Fruit fly (Drosophila melanogaster) whole organism, embryonic: Measurements from ENCODE around the gene Pgm1.

Source experiments
- Bdp1 ChIP-seq: fragments of 200-800 bp; sonication (Bioruptor generic); optimal IDR thresholded peaks from 3 replicates; lab custom pipeline; 2016; ENCODE audit warnings: missing biosample characterization, missing genetic modification characterization
- CG11504 ChIP-seq: fragments of 200-800 bp; sonication (Bioruptor generic); optimal IDR thresholded peaks from 3 replicates; lab custom pipeline; 2019; ENCODE audit warnings: missing biosample characterization, mild to moderate bottlenecking, missing genetic modification characterization, moderate library complexity
- CG1233 ChIP-seq: fragments of 200-800 bp; sonication (Bioruptor generic); optimal IDR thresholded peaks from 4 replicates; lab custom pipeline; 2018; ENCODE audit warnings: missing biosample characterization, mild to moderate bottlenecking, missing genetic modification characterization
- CG13287 ChIP-seq: fragments of 200-800 bp; sonication (Bioruptor generic); IDR thresholded peaks from 2 replicates; pipeline ENCODE4 v1.3.6; 2022; ENCODE audit warnings: missing biosample characterization, missing genetic modification characterization; ENCODE audit not compliant: partially characterized antibody
- CG15269 ChIP-seq: fragments of 200-800 bp; sonication (Bioruptor generic); optimal IDR thresholded peaks from 2 replicates; lab custom pipeline; 2018; ENCODE audit warnings: missing biosample characterization, mild to moderate bottlenecking, missing genetic modification characterization, moderate library complexity
- CG15479 ChIP-seq: fragments of 200-800 bp; sonication (Bioruptor generic); optimal IDR thresholded peaks from 3 replicates; lab custom pipeline; 2019; ENCODE audit warnings: missing biosample characterization, mild to moderate bottlenecking, missing genetic modification characterization, moderate library complexity
- CG1602 ChIP-seq: fragments of 200-800 bp; sonication (Bioruptor generic); optimal IDR thresholded peaks from 3 replicates; lab custom pipeline; 2016; ENCODE audit warnings: missing biosample characterization, missing genetic modification characterization
- CG17186 ChIP-seq: fragments of 200-800 bp; sonication (Bioruptor generic); optimal IDR thresholded peaks from 3 replicates; lab custom pipeline; 2017; ENCODE audit warnings: missing biosample characterization, missing genetic modification reagents, missing genetic modification characterization
- CG17359 ChIP-seq: fragments of 200-800 bp; sonication (Bioruptor generic); optimal IDR thresholded peaks from 3 replicates; lab custom pipeline; 2018; ENCODE audit warnings: missing biosample characterization, mild to moderate bottlenecking, missing genetic modification characterization, moderate library complexity
- CG17385 ChIP-seq: fragments of 200-800 bp; sonication (Bioruptor generic); optimal IDR thresholded peaks from 3 replicates; lab custom pipeline; 2018; ENCODE audit warnings: missing biosample characterization, mild to moderate bottlenecking, missing genetic modification characterization
- CG17568 ChIP-seq: fragments of 200-800 bp; sonication (Bioruptor generic); optimal IDR thresholded peaks from 2 replicates; lab custom pipeline; 2018; ENCODE audit warnings: missing biosample characterization, mild to moderate bottlenecking, missing genetic modification characterization, moderate library complexity
- CG18262 ChIP-seq: fragments of 200-800 bp; optimal IDR thresholded peaks from 3 replicates; lab custom pipeline; 2019; ENCODE audit warnings: missing biosample characterization, mild to moderate bottlenecking, missing genetic modification characterization, moderate library complexity
- CG18599 ChIP-seq: fragments of 200-800 bp; sonication (Bioruptor generic); optimal IDR thresholded peaks from 3 replicates; lab custom pipeline; 2017; ENCODE audit warnings: missing biosample characterization, missing genetic modification characterization, mild to moderate bottlenecking, moderate library complexity, missing genetic modification reagents
- CG18764 ChIP-seq: fragments of 200-800 bp; sonication (Bioruptor generic); optimal IDR thresholded peaks from 3 replicates; lab custom pipeline; 2016; ENCODE audit warnings: missing biosample characterization, missing genetic modification characterization
- CG2678 ChIP-seq: fragments of 200-800 bp; sonication (Bioruptor generic); optimal IDR thresholded peaks from 3 replicates; lab custom pipeline; 2019; ENCODE audit warnings: missing biosample characterization, mild to moderate bottlenecking, missing genetic modification characterization, moderate library complexity
- CG2712 ChIP-seq: fragments of 200-800 bp; optimal IDR thresholded peaks from 3 replicates; lab custom pipeline; 2019; ENCODE audit warnings: missing biosample characterization, mild to moderate bottlenecking, missing genetic modification characterization, moderate library complexity
- CG30431 ChIP-seq: fragments of 200-800 bp; sonication (Bioruptor generic); optimal IDR thresholded peaks from 2 replicates; lab custom pipeline; 2017; ENCODE audit warnings: missing biosample characterization, missing genetic modification characterization
- CG4854 ChIP-seq: fragments of 200-800 bp; sonication (Bioruptor generic); optimal IDR thresholded peaks from 2 replicates; lab custom pipeline; 2016; ENCODE audit warnings: missing biosample characterization, missing genetic modification characterization, inconsistent platforms
- CG7745 ChIP-seq: fragments of 200-800 bp; sonication (Bioruptor generic); optimal IDR thresholded peaks from 2 replicates; lab custom pipeline; 2018; ENCODE audit warnings: missing biosample characterization, mild to moderate bottlenecking, missing genetic modification characterization, moderate library complexity
- CoRest ChIP-seq: fragments of 200-800 bp; sonication (Bioruptor generic); optimal IDR thresholded peaks from 3 replicates; lab custom pipeline; 2018; ENCODE audit warnings: missing biosample characterization, mild to moderate bottlenecking, missing genetic modification characterization, moderate library complexity
- Doc3 ChIP-seq: fragments of 200-800 bp; sonication (Bioruptor generic); IDR thresholded peaks from 3 replicates; pipeline ENCODE4 v1.3.6; 2022; ENCODE audit warnings: missing biosample characterization, missing genetic modification characterization; ENCODE audit not compliant: partially characterized antibody
- E2f2 ChIP-seq: fragments of 200-800 bp; sonication (Bioruptor generic); IDR thresholded peaks from 2 replicates; pipeline ENCODE4 v1.3.6; 2022; ENCODE audit warnings: missing biosample characterization, missing genetic modification characterization
- Fer3 ChIP-seq: fragments of 200-800 bp; sonication (Bioruptor generic); optimal IDR thresholded peaks from 2 replicates; lab custom pipeline; 2018; ENCODE audit warnings: missing biosample characterization, mild to moderate bottlenecking, missing genetic modification characterization, moderate library complexity
- Hand ChIP-seq: fragments of 200-800 bp; sonication (Bioruptor generic); optimal IDR thresholded peaks from 2 replicates; lab custom pipeline; 2017; ENCODE audit warnings: mild to moderate bottlenecking, missing biosample characterization, missing genetic modification reagents, missing genetic modification characterization
- Hey ChIP-seq: fragments of 200-800 bp; sonication (Bioruptor generic); optimal IDR thresholded peaks from 3 replicates; lab custom pipeline; 2018; ENCODE audit warnings: missing biosample characterization, mild to moderate bottlenecking, missing genetic modification characterization
- Hr51 ChIP-seq, 2 experiments: fragments of 200-800 bp; sonication (Bioruptor generic); optimal IDR thresholded peaks; 2 replicates in 1 of 2; 3 replicates in 1 of 2; lab custom pipeline; 2016 to 2018; ENCODE audit warnings: missing biosample characterization in 2 of 2, missing genetic modification characterization in 2 of 2, mild to moderate bottlenecking in 1 of 2, moderate library complexity in 1 of 2
- Hsf ChIP-seq: fragments of 200-800 bp; sonication (Bioruptor generic); optimal IDR thresholded peaks from 3 replicates; lab custom pipeline; 2016; ENCODE audit warnings: missing biosample characterization, missing genetic modification characterization
- Med ChIP-seq: fragments of 200-800 bp; sonication (Bioruptor generic); peaks from one replicate; lab custom pipeline; 2016; ENCODE audit warnings: missing biosample characterization, missing genetic modification characterization, mild to moderate bottlenecking, inconsistent platforms, moderate library complexity
- Sox100B ChIP-seq: fragments of 200-800 bp; sonication (Bioruptor generic); optimal IDR thresholded peaks from 3 replicates; lab custom pipeline; 2018; ENCODE audit warnings: missing biosample characterization, mild to moderate bottlenecking, missing genetic modification characterization
- Sox102F ChIP-seq: fragments of 200-800 bp; sonication (Bioruptor generic); optimal IDR thresholded peaks from 2 replicates; lab custom pipeline; 2018; ENCODE audit warnings: missing biosample characterization, mild to moderate bottlenecking, missing genetic modification characterization, moderate library complexity
- Ssrp ChIP-seq: fragments of 200-800 bp; sonication (Bioruptor generic); optimal IDR thresholded peaks from 2 replicates; lab custom pipeline; 2018; ENCODE audit warnings: missing biosample characterization, mild to moderate bottlenecking, missing genetic modification characterization, moderate library complexity
- caup ChIP-seq: fragments of 200-800 bp; sonication (Bioruptor generic); optimal IDR thresholded peaks from 3 replicates; lab custom pipeline; 2017; ENCODE audit warnings: missing biosample characterization, mild to moderate bottlenecking, missing genetic modification characterization, moderate library complexity; ENCODE audit not compliant: severe bottlenecking
- chif ChIP-seq, 2 experiments: fragments of 200-800 bp; sonication (Bioruptor generic); optimal IDR thresholded peaks; 3 replicates each; lab custom pipeline; 2016; ENCODE audit warnings: missing biosample characterization in 2 of 2, missing genetic modification characterization in 2 of 2
- danr ChIP-seq: fragments of 200-800 bp; sonication (Bioruptor generic); IDR thresholded peaks from 2 replicates; pipeline ENCODE4 v1.3.6; 2022; ENCODE audit warnings: missing biosample characterization, missing genetic modification characterization
- dati ChIP-seq: fragments of 200-800 bp; sonication (Bioruptor generic); IDR thresholded peaks from 2 replicates; pipeline ENCODE4 v1.3.6; 2022; ENCODE audit warnings: missing biosample characterization, missing genetic modification characterization
- emc ChIP-seq: fragments of 200-800 bp; sonication (Bioruptor generic); optimal IDR thresholded peaks from 2 replicates; lab custom pipeline; 2016; ENCODE audit warnings: missing biosample characterization, missing genetic modification characterization
- eve ChIP-seq, 2 experiments: fragments of >200 bp; optimal IDR thresholded peaks; 2 replicates each; lab custom pipeline; 2017; ENCODE audit warnings: missing biosample characterization in 2 of 2, missing genetic modification characterization in 2 of 2
- ewg ChIP-seq: fragments of 200-800 bp; sonication (Bioruptor generic); optimal IDR thresholded peaks from 3 replicates; lab custom pipeline; 2017; ENCODE audit warnings: mild to moderate bottlenecking, missing biosample characterization, missing genetic modification reagents, missing genetic modification characterization
- insv ChIP-seq, 2 experiments: fragments of 200-800 bp; sonication (Bioruptor generic); optimal IDR thresholded peaks; 3 replicates each; lab custom pipeline; 2016 to 2018; ENCODE audit warnings: missing biosample characterization in 2 of 2, missing genetic modification characterization in 2 of 2
- kni ChIP-seq: fragments of 200-800 bp; sonication (Bioruptor generic); optimal IDR thresholded peaks from 3 replicates; lab custom pipeline; 2017; ENCODE audit warnings: mild to moderate bottlenecking, missing biosample characterization, missing genetic modification reagents, missing genetic modification characterization
- nerfin-2 ChIP-seq: fragments of 200-800 bp; sonication (Bioruptor generic); IDR thresholded peaks from 2 replicates; pipeline ENCODE4 v1.3.6; 2022; ENCODE audit warnings: missing biosample characterization, missing genetic modification characterization; ENCODE audit not compliant: partially characterized antibody
- nmo ChIP-seq: fragments of 200-800 bp; sonication (Bioruptor generic); optimal IDR thresholded peaks from 2 replicates; lab custom pipeline; 2018; ENCODE audit warnings: missing biosample characterization, mild to moderate bottlenecking, missing genetic modification characterization, moderate library complexity
- oc ChIP-seq: fragments of 200-800 bp; sonication (Bioruptor generic); optimal IDR thresholded peaks from 2 replicates; lab custom pipeline; 2018; ENCODE audit warnings: missing biosample characterization, mild to moderate bottlenecking, missing genetic modification characterization, moderate library complexity
- pnt ChIP-seq: fragments of 200-800 bp; sonication (Bioruptor generic); optimal IDR thresholded peaks from 3 replicates; lab custom pipeline; 2016; ENCODE audit warnings: missing biosample characterization, missing genetic modification characterization
- rib ChIP-seq: fragments of 200-800 bp; sonication (Bioruptor generic); IDR thresholded peaks from 2 replicates; pipeline ENCODE4 v1.3.6; 2022; ENCODE audit warnings: missing biosample characterization, missing genetic modification characterization
- row ChIP-seq: fragments of 200-800 bp; sonication (Bioruptor generic); IDR thresholded peaks from 3 replicates; pipeline ENCODE4 v1.3.6; 2022; ENCODE audit warnings: missing biosample characterization, missing genetic modification characterization
- slbo ChIP-seq: fragments of 200-800 bp; sonication (Bioruptor generic); IDR thresholded peaks from 2 replicates; pipeline ENCODE4 v1.3.6; 2022; ENCODE audit warnings: missing biosample characterization, missing genetic modification characterization
- ttk ChIP-seq: fragments of 200-800 bp; sonication (Bioruptor generic); IDR thresholded peaks from 2 replicates; pipeline ENCODE4 v2.1.2; 2022; ENCODE audit warnings: missing biosample characterization, missing genetic modification characterization
- usp ChIP-seq: fragments of >200 bp; optimal IDR thresholded peaks from 2 replicates; lab custom pipeline; 2017; ENCODE audit warnings: missing biosample characterization, missing genetic modification characterization
- wek ChIP-seq: fragments of 200-800 bp; sonication (Bioruptor generic); optimal IDR thresholded peaks from 3 replicates; lab custom pipeline; 2018; ENCODE audit warnings: missing biosample characterization, mild to moderate bottlenecking, missing genetic modification characterization, moderate library complexity

Pgm1 gene

dm6 chr3L:16147819-16148236 is 19.5 kb upstream of the Pgm1 start (continued):
- TF ChIP-seq CG13287 (GFP tag; lab: Robert Waterston, UW) (no peak), Doc3 (GFP tag; lab: Robert Waterston, UW) (no peak), CG17359 (tag; lab: Kevin White, UChicago) (peak; percentile 3), CG30431 (GFP tag; lab: Kevin White, UChicago) (no peak), emc (no peak), CG11504 (tag; lab: Kevin White, UChicago) (peak; percentile 63), CG2678 (tag; lab: Kevin White, UChicago) (peak; percentile 68), CG15269 (peak; percentile 19), kni (GFP tag; lab: Kevin White, UChicago) (no peak), Hey (peak; percentile 86), Med (GFP tag; lab: Kevin White, UChicago) (peak; percentile 77), CG15479 (GFP tag; lab: Kevin White, UChicago) (no peak), danr (GFP tag; lab: Robert Waterston, UW) (no peak), CG7745 (tag; lab: Kevin White, UChicago) (no peak), chif (GFP tag; optimal IDR thresholded peaks at IDR 0.05; lab: Kevin White, UChicago) (peak; percentile 3 to 14), oc (tag; lab: Kevin White, UChicago) (no peak), CG4854 (GFP tag; lab: Kevin White, UChicago) (no peak), rib (GFP tag; lab: Robert Waterston, UW) (no peak), caup (GFP tag; lab: Kevin White, UChicago) (peak; percentile 28), pnt (peak; percentile 8), insv (GFP tag; optimal IDR thresholded peaks at IDR 0.05; lab: Kevin White, UChicago) (no peak), nmo (peak; percentile 12), slbo (GFP tag; lab: Robert Waterston, UW) (no peak), wek (no peak), CG1233 (peak; percentile 37), row (GFP tag; lab: Robert Waterston, UW) (peak; percentile 40), dati (no peak), CG2712 (tag; lab: Kevin White, UChicago) (no peak), ewg (GFP tag; lab: Kevin White, UChicago) (no peak), CoRest (peak; percentile 53), CG18764 (GFP tag; lab: Kevin White, UChicago) (no peak), CG1602 (peak; percentile 1), CG17385 (GFP tag; lab: Kevin White, UChicago) (peak; percentile 4), usp (no peak), nerfin-2 (GFP tag; lab: Robert Waterston, UW) (no peak), eve (GFP tag; optimal IDR thresholded peaks at IDR 0.05; lab: Kevin White, UChicago) (peak in 1 of 2 experiments; percentile 91), ttk (GFP tag; lab: Robert Waterston, UW) (no peak), CG17568 (GFP tag; lab: Kevin White, UChicago) (no peak), Sox102F (GFP tag; lab: Kevin White, UChicago) (peak; percentile 29), Sox100B (GFP tag; lab: Kevin White, UChicago) (peak; percentile 40), E2f2 (GFP tag; lab: Robert Waterston, UW) (0 out of 2 replicates have a peak, but pooled peaks have one; percentile 9), Bdp1 (GFP tag; lab: Kevin White, UChicago) (no peak), Ssrp (no peak), Hr51 (GFP tag; optimal IDR thresholded peaks at IDR 0.05; lab: Kevin White, UChicago) (peak in 1 of 2 experiments; percentile 40), CG18262 (peak; percentile 20), Hand (GFP tag; lab: Kevin White, UChicago) (peak; percentile 53), CG18599 (GFP tag; lab: Kevin White, UChicago) (peak; percentile 68), Fer3 (tag; lab: Kevin White, UChicago) (no peak), Hsf (GFP tag; lab: Kevin White, UChicago) (peak; percentile 21), CG17186 (GFP tag; lab: Kevin White, UChicago) (no peak)
